Worm (Caenorhabditis elegans) whole organism, late embryonic: ENCODE results near the gene Y39E4B.13.
A peak's percentile ranks its signal among the peaks of the same experiment; 100 is the strongest.

Experiments
- ceh-6 ChIP-seq: fragments of 200-800 bp; sonication (Bioruptor generic); optimal IDR thresholded peaks from 2 replicates; lab custom pipeline; 2018; ENCODE audit warnings: mild to moderate bottlenecking, missing genetic modification characterization, missing compliant biosample characterization
- elt-2 ChIP-seq: sonication (generic microtip); optimal IDR thresholded peaks from 2 replicates; lab custom pipeline; 2016; ENCODE audit warnings: missing genetic modification reagents, missing genetic modification characterization, missing compliant biosample characterization
- pax-1 ChIP-seq: fragments of 150-350 bp; optimal IDR thresholded peaks from 2 replicates; lab custom pipeline; 2014; ENCODE audit warnings: missing biosample characterization, missing genetic modification characterization

The Y39E4B.13 gene

ce11 chrIII:13139301-13139700 is 48.4 kb downstream of the Y39E4B.13 start, which contains the start of gene bre-2:
TSS of gene bre-2 (minus strand) at chrIII:13139626.
- peak; percentile 68 for TF ChIP-seq elt-2 (tag; lab: Kevin White, UChicago)
- TF ChIP-seq ceh-6 (GFP tag; lab: Kevin White, UChicago): no peak
- TF ChIP-seq pax-1: no peak
